Fruit fly (Drosophila melanogaster): Measurements from ENCODE around the gene CG34325.

Gene CG34325

DNA sequence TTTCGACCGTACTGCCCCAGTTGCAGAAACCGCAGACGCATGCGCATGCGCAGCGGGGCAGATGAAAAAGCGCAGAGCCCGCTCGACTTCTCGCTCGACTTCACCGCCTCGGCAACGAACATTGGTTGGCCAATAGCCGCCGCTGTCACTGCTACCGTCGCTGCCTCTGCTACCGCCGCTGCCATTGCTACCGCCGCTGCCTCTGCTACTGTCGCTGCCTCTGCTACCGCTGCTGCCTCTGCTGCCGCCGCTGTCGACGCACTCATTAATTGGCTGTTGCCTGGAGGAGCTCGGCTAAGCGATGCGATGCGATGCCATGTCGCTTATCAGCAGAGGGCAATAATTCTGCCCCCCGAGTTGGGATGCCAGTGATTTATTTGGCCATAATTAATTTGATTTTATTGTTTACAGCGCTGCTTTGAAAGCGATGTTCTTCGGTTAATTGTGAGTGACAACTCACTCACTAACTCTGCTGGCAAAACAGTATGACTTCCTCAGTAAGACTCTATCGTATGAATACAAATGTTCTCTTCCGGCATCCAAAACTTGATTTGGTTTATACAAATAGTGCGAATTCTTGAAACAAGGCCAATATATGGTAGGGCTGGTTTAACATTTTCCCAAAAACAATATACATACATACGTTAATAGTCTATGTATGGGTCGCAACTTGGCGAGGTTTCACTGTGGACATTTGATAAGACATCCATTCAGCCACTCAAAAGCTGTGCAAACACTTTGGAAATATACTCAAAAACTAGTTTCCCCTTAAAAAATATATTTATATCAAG is 50.3 kb downstream of the CG34325 start:
- TF ChIP-seq CG10348 (GFP tag; IDR thresholded peaks at IDR 0.05) (no peak), CG13204 (GFP tag; optimal IDR thresholded peaks at IDR 0.05) (peak; percentile 75), Ets98B (GFP tag; IDR thresholded peaks at IDR 0.05) (no peak), CG14655 (GFP tag; optimal IDR thresholded peaks at IDR 0.05) (peak; percentile 7), CG4496 (GFP tag; IDR thresholded peaks at IDR 0.05) (peak; percentile 49; the same call in 1 of the 3 replicates)

DNA sequence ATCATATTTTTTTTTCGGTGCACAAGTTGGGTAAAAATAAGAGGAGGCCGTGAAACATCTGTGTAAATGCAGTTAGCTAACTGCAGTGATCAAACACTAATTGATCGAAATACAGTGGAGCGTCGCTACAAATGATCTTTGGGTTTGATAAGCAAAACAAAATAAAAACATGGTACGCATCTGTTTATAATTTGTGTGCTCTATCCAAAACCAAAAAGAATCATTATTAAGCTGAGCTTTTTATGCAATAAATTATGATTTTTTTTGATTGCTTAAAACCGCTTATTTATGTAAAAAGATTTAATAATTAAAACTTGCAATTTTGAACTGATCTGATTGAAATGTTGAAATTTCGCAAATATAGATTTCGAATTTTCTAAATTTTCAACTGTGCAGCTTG is 50.9 kb downstream of the CG34325 start:
- TF ChIP-seq Pif1A (GFP tag; optimal IDR thresholded peaks at IDR 0.05) = peak; percentile 5
- no peak for TF ChIP-seq Pif1B (GFP tag; optimal IDR thresholded peaks at IDR 0.05)

DNA sequence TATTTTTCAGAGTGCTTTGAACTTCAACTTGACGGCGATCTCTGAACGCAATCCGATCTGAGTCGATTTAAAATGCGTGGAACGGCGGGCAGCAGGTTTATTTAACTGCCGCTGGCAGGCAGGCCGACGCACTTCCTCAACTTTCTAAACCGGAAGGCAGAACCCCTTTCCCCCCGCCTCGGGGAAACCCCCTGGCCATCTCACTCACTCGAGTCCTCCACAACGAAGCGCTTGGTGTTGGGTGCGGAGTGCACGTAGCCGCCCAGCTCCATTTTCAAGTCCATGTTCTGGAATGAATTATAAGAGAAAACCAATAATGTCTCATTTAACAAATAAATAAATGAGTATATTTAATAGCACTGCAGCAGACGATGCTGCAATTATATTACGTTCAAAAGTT is 51.4 kb downstream of the CG34325 start:
- TF ChIP-seq CG4496 (GFP tag; IDR thresholded peaks at IDR 0.05) (0 out of 3 replicates have a peak, but pooled peaks have one; percentile 49), Pif1A (GFP tag; optimal IDR thresholded peaks at IDR 0.05) (no peak)
